Worm (Caenorhabditis elegans) whole organism, L4/young adult: ENCODE results near the gene sgk-1.

Experiments used
- dao-5 ChIP-seq: sonication (generic microtip); optimal IDR thresholded peaks from 2 replicates; lab custom pipeline; 2016; ENCODE audit warnings: missing genotype, missing genetic modification characterization, moderate library complexity, missing compliant biosample characterization
- him-1 ChIP-seq: sonication (generic microtip); optimal IDR thresholded peaks from 2 replicates; lab custom pipeline; 2016; ENCODE audit warnings: missing genotype, missing genetic modification reagents, missing genetic modification characterization, missing compliant biosample characterization

- TF ChIP-seq him-1 (tag; lab: Kevin White, UChicago) (no peak), dao-5 (no peak)
These were observed 13.4 kb upstream of the sgk-1 start, which contains the start of gene sdc-1 for ce11 chrX:16275255-16275813.
